Worm (Caenorhabditis elegans) whole organism, L1 larva: ENCODE data around the gene F59B10.6.
A peak's percentile ranks its signal among the peaks of the same experiment; 100 is the strongest.

Experiments used
- C04F5.9 ChIP-seq: sonication (generic microtip); optimal IDR thresholded peaks from 2 replicates; lab custom pipeline; 2016; ENCODE audit warnings: missing genetic modification characterization, missing compliant biosample characterization
- C16A3.4 ChIP-seq: fragments of 150-350 bp; optimal IDR thresholded peaks from 2 replicates; lab custom pipeline; 2014; ENCODE audit warnings: missing biosample characterization, missing genetic modification characterization
- aly-2 ChIP-seq: fragments of 150-350 bp; optimal IDR thresholded peaks from 2 replicates; lab custom pipeline; 2014; ENCODE audit warnings: missing biosample characterization, missing genetic modification characterization
- ama-1 ChIP-seq: fragments of 150-350 bp; optimal IDR thresholded peaks from 2 replicates; lab custom pipeline; 2014
- blmp-1 ChIP-seq: fragments of 150-350 bp; optimal IDR thresholded peaks from 2 replicates; lab custom pipeline; 2014; ENCODE audit warnings: missing biosample characterization, missing genetic modification characterization
- ceh-63 ChIP-seq: fragments of 200-800 bp; sonication (Bioruptor generic); optimal IDR thresholded peaks from 2 replicates; lab custom pipeline; 2018; ENCODE audit warnings: mild to moderate bottlenecking, missing genetic modification characterization, missing compliant biosample characterization
- ceh-8 ChIP-seq: fragments of 200-800 bp; sonication (Bioruptor generic); optimal IDR thresholded peaks from 2 replicates; lab custom pipeline; 2018; ENCODE audit warnings: mild to moderate bottlenecking, missing genetic modification characterization, moderate library complexity, missing compliant biosample characterization
- dpl-1 ChIP-seq, 3 experiments: fragments of 150-350 bp in 2 of 3; sonication (generic microtip) in 1 of 3; optimal IDR thresholded peaks; 2 replicates each; lab custom pipeline; 2014 to 2017; ENCODE audit warnings: missing biosample characterization in 3 of 3, missing genetic modification characterization in 3 of 3, missing genetic modification reagents in 3 of 3
- efl-1 ChIP-seq, 4 experiments: fragments of 150-350 bp; optimal IDR thresholded peaks in 3 of 4; peaks in 1 of 4; 1 replicate in 1 of 4; 2 replicates in 3 of 4; lab custom pipeline; 2014; ENCODE audit warnings: missing biosample characterization in 2 of 4, missing genetic modification characterization in 2 of 4, missing genetic modification reagents in 2 of 4
- efl-3 ChIP-seq: fragments of 200-800 bp; sonication (Bioruptor generic); optimal IDR thresholded peaks from 2 replicates; lab custom pipeline; 2018; ENCODE audit warnings: mild to moderate bottlenecking, missing genetic modification characterization, missing compliant biosample characterization
- egl-13 ChIP-seq: sonication (generic microtip); optimal IDR thresholded peaks from 2 replicates; lab custom pipeline; 2016; ENCODE audit warnings: missing genotype, missing genetic modification reagents, missing genetic modification characterization, missing compliant biosample characterization
- elt-2 ChIP-seq: sonication (generic microtip); optimal IDR thresholded peaks from 2 replicates; lab custom pipeline; 2016; ENCODE audit warnings: missing genetic modification characterization, mild to moderate bottlenecking, inconsistent platforms, missing compliant biosample characterization, missing genetic modification reagents
- elt-3 ChIP-seq, 6 experiments: fragments of 150-350 bp in 1 of 6; sonication (generic microtip); optimal IDR thresholded peaks; 2 replicates each; lab custom pipeline; 2017 to 2018; ENCODE audit warnings: missing biosample characterization in 6 of 6, missing genetic modification characterization in 6 of 6, inconsistent platforms in 1 of 6
- ets-5 ChIP-seq: fragments of 200-800 bp; sonication (Bioruptor generic); IDR thresholded peaks from 2 replicates; pipeline ENCODE4 v1.3.6; 2022; ENCODE audit warnings: missing genetic modification characterization, missing compliant biosample characterization
- fkh-10 ChIP-seq: sonication (generic microtip); optimal IDR thresholded peaks from 2 replicates; lab custom pipeline; 2017; ENCODE audit warnings: missing biosample characterization, missing genetic modification reagents, missing genetic modification characterization
- fkh-4 ChIP-seq: sonication (generic microtip); optimal IDR thresholded peaks from 2 replicates; lab custom pipeline; 2016; ENCODE audit warnings: missing compliant biosample characterization, missing genetic modification characterization, borderline replicate concordance
- fkh-8 ChIP-seq: sonication (generic microtip); optimal IDR thresholded peaks from 2 replicates; lab custom pipeline; 2016; ENCODE audit warnings: mild to moderate bottlenecking, missing genetic modification characterization, missing compliant biosample characterization
- fos-1 ChIP-seq: fragments of 150-350 bp; optimal IDR thresholded peaks from 2 replicates; lab custom pipeline; 2014; ENCODE audit warnings: missing biosample characterization, missing genetic modification characterization
- grh-1 ChIP-seq: fragments of 200-800 bp; sonication (Bioruptor generic); IDR thresholded peaks from 2 replicates; pipeline ENCODE4 v1.3.6; 2022; ENCODE audit warnings: missing genetic modification reagents, missing genetic modification characterization, missing compliant biosample characterization
- irx-1 ChIP-seq: sonication (generic microtip); optimal IDR thresholded peaks from 2 replicates; lab custom pipeline; 2016; ENCODE audit warnings: missing genetic modification characterization, missing compliant biosample characterization
- lin-13 ChIP-seq: fragments of 150-350 bp; optimal IDR thresholded peaks from 2 replicates; lab custom pipeline; 2014; ENCODE audit warnings: missing biosample characterization, missing genetic modification reagents, missing genetic modification characterization
- lin-14 ChIP-seq: fragments of 200-800 bp; sonication (Bioruptor generic); optimal IDR thresholded peaks from 2 replicates; lab custom pipeline; 2018; ENCODE audit warnings: mild to moderate bottlenecking, missing genetic modification characterization, moderate library complexity, missing compliant biosample characterization
- lin-15B ChIP-seq: fragments of 150-350 bp; sonication (generic microtip); optimal IDR thresholded peaks from 3 replicates; lab custom pipeline; 2014; ENCODE audit warnings: missing biosample characterization, missing genetic modification characterization
- lin-35 ChIP-seq, 2 experiments: fragments of 150-350 bp; optimal IDR thresholded peaks; 2 replicates each; lab custom pipeline; 2014; ENCODE audit warnings: missing biosample characterization in 2 of 2, missing genetic modification characterization in 2 of 2, missing genetic modification reagents in 2 of 2
- lir-3 ChIP-seq: sonication (generic microtip); optimal IDR thresholded peaks from 2 replicates; lab custom pipeline; 2016; ENCODE audit warnings: mild to moderate bottlenecking, missing genetic modification characterization, moderate library complexity, missing compliant biosample characterization; ENCODE audit not compliant: poor library complexity
- lsy-2 ChIP-seq, 2 experiments: fragments of 150-350 bp; optimal IDR thresholded peaks; 2 replicates each; lab custom pipeline; 2014; ENCODE audit warnings: missing biosample characterization in 2 of 2, missing genetic modification characterization in 2 of 2
- mab-9 ChIP-seq: fragments of 200-800 bp; sonication (Bioruptor generic); IDR thresholded peaks from 2 replicates; pipeline ENCODE4 v1.3.6; 2022; ENCODE audit warnings: missing genetic modification reagents, missing genetic modification characterization, missing compliant biosample characterization
- mdl-1 ChIP-seq, 2 experiments: fragments of 150-350 bp; optimal IDR thresholded peaks; 2 replicates each; lab custom pipeline; 2014 to 2017; ENCODE audit warnings: missing biosample characterization in 2 of 2, missing genetic modification characterization in 2 of 2, inconsistent platforms in 1 of 2
- mep-1 ChIP-seq: fragments of 150-350 bp; optimal IDR thresholded peaks from 2 replicates; lab custom pipeline; 2014; ENCODE audit warnings: missing biosample characterization, missing genetic modification characterization
- nhr-19 ChIP-seq: fragments of 200-800 bp; sonication (Bioruptor generic); conservative IDR thresholded peaks from 2 replicates; pipeline ENCODE4 v1.3.6; 2022; ENCODE audit warnings: missing genetic modification characterization, missing compliant biosample characterization
- nhr-20 ChIP-seq: sonication (generic microtip); optimal IDR thresholded peaks from 2 replicates; lab custom pipeline; 2016; ENCODE audit warnings: mild to moderate bottlenecking, missing genetic modification characterization, missing compliant biosample characterization
- nhr-237 ChIP-seq: fragments of 150-350 bp; optimal IDR thresholded peaks from 2 replicates; lab custom pipeline; 2014; ENCODE audit warnings: missing biosample characterization, missing genetic modification characterization
- nhr-47 ChIP-seq: sonication (generic microtip); optimal IDR thresholded peaks from 2 replicates; lab custom pipeline; 2016; ENCODE audit warnings: mild to moderate bottlenecking, missing genetic modification characterization, moderate library complexity, missing compliant biosample characterization
- nhr-71 ChIP-seq: sonication (generic microtip); optimal IDR thresholded peaks from 2 replicates; lab custom pipeline; 2016; ENCODE audit warnings: mild to moderate bottlenecking, missing genetic modification characterization, moderate library complexity, missing compliant biosample characterization
- nhr-85 ChIP-seq: sonication (generic microtip); peaks from one replicate; lab custom pipeline; 2016; ENCODE audit warnings: missing genetic modification characterization, inconsistent platforms, missing compliant biosample characterization
- nhr-90 ChIP-seq: sonication (generic microtip); optimal IDR thresholded peaks from 2 replicates; lab custom pipeline; 2016; ENCODE audit warnings: mild to moderate bottlenecking, missing genetic modification characterization, missing compliant biosample characterization; ENCODE audit not compliant: poor library complexity
- pax-3 ChIP-seq: fragments of 200-800 bp; sonication (Bioruptor generic); optimal IDR thresholded peaks from 2 replicates; lab custom pipeline; 2018; ENCODE audit warnings: mild to moderate bottlenecking, missing genetic modification characterization, moderate library complexity, missing compliant biosample characterization
- rnt-1 ChIP-seq: sonication (generic microtip); optimal IDR thresholded peaks from 2 replicates; lab custom pipeline; 2016; ENCODE audit warnings: mild to moderate bottlenecking, missing genetic modification characterization, moderate library complexity, missing compliant biosample characterization
- skn-1 ChIP-seq: fragments of 150-350 bp; optimal IDR thresholded peaks from 2 replicates; lab custom pipeline; 2014; ENCODE audit warnings: missing biosample characterization, missing genetic modification characterization
- snpc-4 ChIP-seq: fragments of 150-350 bp; optimal IDR thresholded peaks from 2 replicates; lab custom pipeline; 2014; ENCODE audit warnings: missing biosample characterization, missing genetic modification characterization
- snu-23 ChIP-seq: sonication (generic microtip); optimal IDR thresholded peaks from 2 replicates; lab custom pipeline; 2016; ENCODE audit warnings: missing genetic modification characterization, missing compliant biosample characterization
- swsn-7 ChIP-seq: sonication (generic microtip); optimal IDR thresholded peaks from 2 replicates; lab custom pipeline; 2016; ENCODE audit warnings: missing genetic modification characterization, missing compliant biosample characterization
- tbx-2 ChIP-seq: sonication (generic microtip); optimal IDR thresholded peaks from 2 replicates; lab custom pipeline; 2016; ENCODE audit warnings: missing genetic modification characterization, missing compliant biosample characterization
- unc-30 ChIP-seq: sonication (generic microtip); optimal IDR thresholded peaks from 2 replicates; lab custom pipeline; 2017; ENCODE audit warnings: missing biosample characterization, missing genetic modification characterization
- unc-86 ChIP-seq: sonication (generic microtip); optimal IDR thresholded peaks from 2 replicates; lab custom pipeline; 2016; ENCODE audit warnings: missing genetic modification characterization, missing compliant biosample characterization
- unc-98 ChIP-seq: fragments of 200-800 bp; sonication (Bioruptor generic); IDR thresholded peaks from 2 replicates; pipeline ENCODE4 v1.3.6; 2022; ENCODE audit warnings: missing genetic modification characterization, missing compliant biosample characterization
- xbp-1 ChIP-seq: sonication (generic microtip); optimal IDR thresholded peaks from 2 replicates; lab custom pipeline; 2016; ENCODE audit warnings: missing genetic modification characterization, missing compliant biosample characterization
- zip-4 ChIP-seq: fragments of 200-800 bp; sonication (Bioruptor generic); optimal IDR thresholded peaks from 2 replicates; lab custom pipeline; 2018; ENCODE audit warnings: mild to moderate bottlenecking, missing genetic modification characterization, moderate library complexity, missing compliant biosample characterization
- ztf-4 ChIP-seq: fragments of 150-350 bp; optimal IDR thresholded peaks from 2 replicates; lab custom pipeline; 2014; ENCODE audit warnings: missing biosample characterization, missing genetic modification characterization

F59B10.6 gene

DNA sequence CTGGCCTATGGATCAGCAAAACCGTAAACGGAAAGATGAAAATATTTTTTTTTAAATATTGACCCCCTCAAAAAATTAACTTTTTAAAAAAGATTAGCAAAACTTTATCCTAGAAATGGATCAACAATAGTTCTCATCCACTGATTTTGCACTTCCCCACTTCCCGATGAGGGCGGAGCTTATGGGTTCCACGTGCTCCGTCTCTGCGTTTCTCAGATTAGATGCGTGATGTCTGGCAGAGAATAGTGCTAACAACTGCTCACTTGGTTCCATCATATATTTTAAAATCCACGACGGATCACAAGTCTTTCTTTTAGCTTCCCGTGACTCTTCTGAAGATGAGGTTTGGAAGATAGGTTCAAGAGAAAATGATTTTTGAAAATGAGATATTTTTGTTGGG is 34.1 kb upstream of the F59B10.6 start (continued):
- peak in 1 of 2 experiments; percentile 87 for TF ChIP-seq mdl-1 (tag; optimal IDR thresholded peaks at IDR 0.05; lab: Kevin White, UChicago)
- TF ChIP-seq efl-1 (optimal IDR thresholded peaks at IDR 0.05; lab: Kevin White, UChicago): peak in 1 of 2 experiments; percentile 3
- peak in 1 of 2 experiments; percentile 89 for TF ChIP-seq efl-1 (GFP tag; optimal IDR thresholded peaks at IDR 0.05 in 1 of 2; lab: Kevin White, UChicago)
- no peak for TF ChIP-seq unc-98
- no peak for TF ChIP-seq elt-3 (tag; optimal IDR thresholded peaks at IDR 0.05; lab: Kevin White, UChicago)

DNA sequence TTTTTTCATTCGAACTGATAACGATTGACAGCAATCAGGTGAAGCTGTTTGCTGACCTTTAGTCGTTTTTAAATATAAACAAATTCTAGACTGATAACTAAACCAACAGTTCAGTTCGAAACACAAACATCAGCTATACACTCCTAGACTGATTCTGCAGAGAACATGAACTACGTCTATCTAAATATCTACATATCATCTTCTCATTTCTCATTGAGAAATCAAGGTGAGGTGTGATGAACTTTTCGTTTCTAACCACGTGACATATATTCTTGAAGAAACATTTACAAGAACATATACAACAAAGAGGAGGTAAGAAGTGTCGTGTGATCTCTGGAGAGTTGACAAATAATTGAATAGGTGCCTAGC is 32.9 kb upstream of the F59B10.6 start:
- TF ChIP-seq zip-4: no peak
- peak; percentile 75 for TF ChIP-seq nhr-19 (GFP tag; lab: Robert Waterston, UW)
- 0 out of 2 replicates have a peak, but pooled peaks have one; percentile 28 for TF ChIP-seq grh-1
- peak in 2 of 6 experiments; percentile 44 to 85 for TF ChIP-seq elt-3 (tag; optimal IDR thresholded peaks at IDR 0.05; lab: Kevin White, UChicago)
- TF ChIP-seq elt-2 (tag; lab: Kevin White, UChicago): peak; percentile 22
- peak; percentile 92 for TF ChIP-seq nhr-71 (tag; lab: Kevin White, UChicago)
- peak in 1 of 2 experiments; percentile 47 for TF ChIP-seq mdl-1 (tag; optimal IDR thresholded peaks at IDR 0.05; lab: Kevin White, UChicago)
- TF ChIP-seq fos-1 (tag; lab: Kevin White, UChicago): peak; percentile 15
- TF ChIP-seq nhr-90 (tag; lab: Kevin White, UChicago): peak; percentile 72
- no peak for TF ChIP-seq fkh-4
- TF ChIP-seq ama-1 (lab: Kevin White, UChicago): peak; percentile 67
- peak; percentile 41 to 67 for TF ChIP-seq lsy-2 (tag; optimal IDR thresholded peaks at IDR 0.05; lab: Kevin White, UChicago)
- TF ChIP-seq nhr-85 (tag; lab: Kevin White, UChicago): peak; percentile 97
- no peak for TF ChIP-seq efl-3 (GFP tag; lab: Kevin White, UChicago)
- TF ChIP-seq snu-23 (GFP tag; lab: Kevin White, UChicago): peak; percentile 78
- peak; percentile 52 for TF ChIP-seq tbx-2 (tag; lab: Kevin White, UChicago)
- peak; percentile 79 for TF ChIP-seq blmp-1
- peak; percentile 11 for TF ChIP-seq lin-13 (GFP tag; lab: Kevin White, UChicago)
- TF ChIP-seq nhr-47 (tag; lab: Kevin White, UChicago): peak; percentile 41
- peak; percentile 51 for TF ChIP-seq C16A3.4 (tag; lab: Kevin White, UChicago)
- no peak for TF ChIP-seq aly-2 (tag; lab: Kevin White, UChicago)
- no peak for TF ChIP-seq ceh-8 (GFP tag; lab: Kevin White, UChicago)
- TF ChIP-seq pax-3 (tag; lab: Kevin White, UChicago): peak; percentile 15
- TF ChIP-seq unc-86 (tag; lab: Kevin White, UChicago): no peak
- TF ChIP-seq nhr-237 (tag; lab: Kevin White, UChicago): no peak
- TF ChIP-seq skn-1: peak; percentile 73
- no peak for TF ChIP-seq ceh-63 (GFP tag; lab: Kevin White, UChicago)
- peak; percentile 85 for TF ChIP-seq nhr-20 (tag; lab: Kevin White, UChicago)
- TF ChIP-seq fkh-8: peak; percentile 8
- TF ChIP-seq fkh-10: no peak
- peak; percentile 88 for TF ChIP-seq mep-1
- peak; percentile 45 for TF ChIP-seq lir-3 (tag; lab: Kevin White, UChicago)
- TF ChIP-seq ztf-4 (tag; lab: Kevin White, UChicago): peak; percentile 21
- TF ChIP-seq efl-1 (optimal IDR thresholded peaks at IDR 0.05; lab: Kevin White, UChicago): peak in 1 of 2 experiments; percentile 26
- peak in 1 of 2 experiments; percentile 31 for TF ChIP-seq efl-1 (GFP tag; optimal IDR thresholded peaks at IDR 0.05 in 1 of 2; lab: Kevin White, UChicago)
- TF ChIP-seq egl-13 (tag; lab: Kevin White, UChicago): no peak
- TF ChIP-seq lin-15B (tag; lab: Kevin White, UChicago): no peak
- peak; percentile 26 for TF ChIP-seq snpc-4 (tag; lab: Kevin White, UChicago)
- TF ChIP-seq lin-35 (GFP tag; optimal IDR thresholded peaks at IDR 0.05; lab: Kevin White, UChicago): peak; percentile 30 to 77
- peak; percentile 37 for TF ChIP-seq swsn-7
- no peak for TF ChIP-seq ets-5 (GFP tag; lab: Robert Waterston, UW)
- TF ChIP-seq irx-1 (tag; lab: Kevin White, UChicago): peak; percentile 53
- peak; percentile 13 for TF ChIP-seq rnt-1 (tag; lab: Kevin White, UChicago)
- no peak for TF ChIP-seq mab-9 (GFP tag; lab: Robert Waterston, UW)
- TF ChIP-seq dpl-1 (GFP tag; optimal IDR thresholded peaks at IDR 0.05; lab: Kevin White, UChicago): peak; percentile 23 to 29 (median 28)
- no peak for TF ChIP-seq C04F5.9 (tag; lab: Kevin White, UChicago)
- TF ChIP-seq lin-14 (GFP tag; lab: Kevin White, UChicago): peak; percentile 79
- TF ChIP-seq xbp-1 (tag; lab: Kevin White, UChicago): peak; percentile 30
- TF ChIP-seq unc-30 (tag; lab: Kevin White, UChicago): no peak
